Worm (Caenorhabditis elegans) whole organism, L4/young adult: ENCODE data around the gene C52B9.10.

Experiments used
- W03F9.2 ChIP-seq: fragments of 150-350 bp; optimal IDR thresholded peaks from 2 replicates; lab custom pipeline; 2014; ENCODE audit warnings: missing biosample characterization, missing genetic modification characterization
- dao-5 ChIP-seq: sonication (generic microtip); optimal IDR thresholded peaks from 2 replicates; lab custom pipeline; 2016; ENCODE audit warnings: missing genotype, missing genetic modification characterization, moderate library complexity, missing compliant biosample characterization
- him-1 ChIP-seq: sonication (generic microtip); optimal IDR thresholded peaks from 2 replicates; lab custom pipeline; 2016; ENCODE audit warnings: missing genotype, missing genetic modification reagents, missing genetic modification characterization, missing compliant biosample characterization

- no peak for TF ChIP-seq him-1
- no peak for TF ChIP-seq W03F9.2 (tag; lab: Kevin White, UChicago)
- no peak for TF ChIP-seq dao-5 (tag; lab: Kevin White, UChicago)
Measured at ce11 chrX:4285669-4286174, 12.0 kb downstream of the C52B9.10 start, which contains the start of gene cka-2.
